Worm (Caenorhabditis elegans) whole organism, mixed stage, embryonic: ENCODE measurements around the gene cdc-48.1.

ENCODE experiments used
- ces-1 ChIP-seq: fragments of 150-350 bp; optimal IDR thresholded peaks from 2 replicates; lab custom pipeline; 2014; ENCODE audit warnings: missing biosample characterization, missing genetic modification reagents, missing genetic modification characterization
- cnd-1 ChIP-seq: fragments of 200-800 bp; sonication (Bioruptor generic); optimal IDR thresholded peaks from 2 replicates; lab custom pipeline; 2018; ENCODE audit warnings: mild to moderate bottlenecking, missing genetic modification characterization, missing compliant biosample characterization
- elt-1 ChIP-seq: sonication (generic microtip); optimal IDR thresholded peaks from 2 replicates; lab custom pipeline; 2017; ENCODE audit warnings: missing genetic modification characterization, mild to moderate bottlenecking, missing compliant biosample characterization, antibody characterized with exemption, moderate library complexity, borderline replicate concordance; ENCODE audit not compliant: insufficient read depth
- lin-13 ChIP-seq: fragments of 150-350 bp; optimal IDR thresholded peaks from 2 replicates; lab custom pipeline; 2014; ENCODE audit warnings: missing biosample characterization, missing genetic modification characterization
- lsy-2 ChIP-seq: fragments of 150-350 bp; optimal IDR thresholded peaks from 2 replicates; lab custom pipeline; 2014; ENCODE audit warnings: missing biosample characterization, missing genetic modification characterization
- mep-1 ChIP-seq: fragments of 150-350 bp; optimal IDR thresholded peaks from 2 replicates; lab custom pipeline; 2017; ENCODE audit warnings: missing biosample characterization, missing genetic modification reagents, missing genetic modification characterization, inconsistent platforms
- mls-2 ChIP-seq: sonication (generic microtip); optimal IDR thresholded peaks from 2 replicates; lab custom pipeline; 2016; ENCODE audit warnings: mild to moderate bottlenecking, missing genetic modification characterization, moderate library complexity, missing compliant biosample characterization
- nhr-12 ChIP-seq: fragments of 150-350 bp; optimal IDR thresholded peaks from 2 replicates; lab custom pipeline; 2014; ENCODE audit warnings: missing biosample characterization, missing genetic modification characterization
- nhr-237 ChIP-seq: fragments of 150-350 bp; optimal IDR thresholded peaks from 2 replicates; lab custom pipeline; 2014; ENCODE audit warnings: missing biosample characterization, missing genetic modification characterization
- snpc-4 ChIP-seq: fragments of 150-350 bp; optimal IDR thresholded peaks from 2 replicates; lab custom pipeline; 2014; ENCODE audit warnings: missing biosample characterization, missing genetic modification characterization

- TF ChIP-seq lsy-2 (tag; lab: Kevin White, UChicago): no peak
- TF ChIP-seq nhr-12: no peak
- no peak for TF ChIP-seq ces-1
- TF ChIP-seq cnd-1 (tag; lab: Kevin White, UChicago): no peak
- no peak for TF ChIP-seq mls-2 (tag; lab: Kevin White, UChicago)
- TF ChIP-seq mep-1 (tag; lab: Kevin White, UChicago): no peak
- no peak for TF ChIP-seq nhr-237
- no peak for TF ChIP-seq lin-13 (tag; lab: Kevin White, UChicago)
- TF ChIP-seq elt-1 (tag; lab: Kevin White, UChicago): no peak
- TF ChIP-seq snpc-4 (tag; lab: Kevin White, UChicago): no peak
These were observed 38.8 kb downstream of the cdc-48.1 start, which contains the start of gene F59B10.6 for ce11 chrII:10524374-10524773.
